Worm (Caenorhabditis elegans) whole organism, L3 larva: ENCODE data around the gene M7.12.

Source experiments
- aly-2 ChIP-seq: fragments of 150-350 bp; optimal IDR thresholded peaks from 2 replicates; lab custom pipeline; 2014; ENCODE audit warnings: missing biosample characterization, missing genetic modification characterization
- ama-1 ChIP-seq: fragments of 150-350 bp; optimal IDR thresholded peaks from 2 replicates; lab custom pipeline; 2018
- elt-3 ChIP-seq, 3 experiments: fragments of 150-350 bp in 1 of 3; sonication (generic microtip) in 2 of 3; optimal IDR thresholded peaks; 2 replicates in 2 of 3; 4 replicates in 1 of 3; lab custom pipeline; 2014 to 2017; ENCODE audit warnings: missing biosample characterization in 3 of 3, missing genetic modification characterization in 3 of 3
- lin-15B ChIP-seq: fragments of 150-350 bp; optimal IDR thresholded peaks from 2 replicates; lab custom pipeline; 2014; ENCODE audit warnings: missing biosample characterization, missing genetic modification characterization
- lin-39 ChIP-seq: fragments of 150-350 bp; optimal IDR thresholded peaks from 2 replicates; lab custom pipeline; 2018; ENCODE audit warnings: missing biosample characterization, missing genetic modification reagents, missing genetic modification characterization
- nhr-25 ChIP-seq: sonication (generic microtip); optimal IDR thresholded peaks from 2 replicates; lab custom pipeline; 2017; ENCODE audit warnings: missing biosample characterization, missing genetic modification characterization
- nhr-28 ChIP-seq: fragments of 150-350 bp; optimal IDR thresholded peaks from 2 replicates; lab custom pipeline; 2014; ENCODE audit warnings: missing biosample characterization, missing genetic modification characterization
- nhr-76 ChIP-seq: fragments of 150-350 bp; sonication (generic microtip); optimal IDR thresholded peaks from 5 replicates; lab custom pipeline; 2014; ENCODE audit warnings: missing biosample characterization, missing genetic modification characterization
- unc-62 ChIP-seq: fragments of 150-350 bp; sonication (generic microtip); optimal IDR thresholded peaks from 4 replicates; lab custom pipeline; 2014; ENCODE audit warnings: missing biosample characterization, missing genetic modification reagents, missing genetic modification characterization
- zag-1 ChIP-seq: fragments of 150-350 bp; optimal IDR thresholded peaks from 2 replicates; lab custom pipeline; 2014; ENCODE audit warnings: missing biosample characterization, missing genetic modification characterization
- ztf-11 ChIP-seq: fragments of 150-350 bp; optimal IDR thresholded peaks from 2 replicates; lab custom pipeline; 2014; ENCODE audit warnings: missing biosample characterization, missing genetic modification characterization

DNA sequence TGAATTAATAATTGTTTCAGACTA is 28.0 kb upstream of the M7.12 start, which contains the start of gene swsn-4:
- TF ChIP-seq nhr-25 (no peak), aly-2 (no peak), lin-15B (no peak), ama-1 (lab: Kevin White, UChicago) (no peak), lin-39 (no peak), unc-62 (GFP tag; lab: Kevin White, UChicago) (no peak), zag-1 (tag; lab: Kevin White, UChicago) (no peak), nhr-28 (tag; lab: Kevin White, UChicago) (no peak), ztf-11 (tag; lab: Kevin White, UChicago) (no peak), elt-3 (tag; optimal IDR thresholded peaks at IDR 0.05; lab: Kevin White, UChicago) (no peak), nhr-76 (no peak)
